Fruit fly (Drosophila melanogaster): Measurements from ENCODE around the gene CG13901.

The CG13901 gene

dm6 chr3L:791251-791991 is 46.2 kb downstream of the CG13901 start (continued):
- peak; percentile 44 for TF ChIP-seq onecut (GFP tag; IDR thresholded peaks at IDR 0.05)
- peak; percentile 35 for TF ChIP-seq Adf1 (GFP tag; IDR thresholded peaks at IDR 0.05)
- no peak; the same call in 1 of the 2 replicates for TF ChIP-seq CG5953 (GFP tag; IDR thresholded peaks at IDR 0.05)
- TF ChIP-seq CG31224 (GFP tag; IDR thresholded peaks at IDR 0.05): peak; percentile 23; the same call in 1 of the 2 replicates
- TF ChIP-seq pum (GFP tag; optimal IDR thresholded peaks at IDR 0.05): peak; percentile 15
- TF ChIP-seq crc (GFP tag; optimal IDR thresholded peaks at IDR 0.05): no peak
- peak; percentile 56 for TF ChIP-seq bcd (GFP tag; optimal IDR thresholded peaks at IDR 0.05)
- peak; percentile 48 for TF ChIP-seq tio (GFP tag; optimal IDR thresholded peaks at IDR 0.05)
- no peak for TF ChIP-seq dati (GFP tag; IDR thresholded peaks at IDR 0.05)
- TF ChIP-seq maf-S (GFP tag; optimal IDR thresholded peaks at IDR 0.05): no peak
- no peak for TF ChIP-seq CG12155 (GFP tag; optimal IDR thresholded peaks at IDR 0.05)
- peak; percentile 11 for TF ChIP-seq CG4820 (GFP tag; optimal IDR thresholded peaks at IDR 0.05)
- TF ChIP-seq CG9215 (GFP tag; IDR thresholded peaks at IDR 0.05): peak; percentile 35; the same call in 1 of the 2 replicates
- no peak for TF ChIP-seq ftz-f1 (GFP tag; optimal IDR thresholded peaks at IDR 0.05)
- peak; percentile 53 for TF ChIP-seq BtbVII (GFP tag; optimal IDR thresholded peaks at IDR 0.05)
- no peak for TF ChIP-seq HLHmδ (GFP tag; optimal IDR thresholded peaks at IDR 0.05)
- TF ChIP-seq CG7372 (GFP tag; IDR thresholded peaks at IDR 0.05): 0 out of 2 replicates have a peak, but pooled peaks have one; percentile 26
- TF ChIP-seq CG1603 (tag; optimal IDR thresholded peaks at IDR 0.05): peak; percentile 73
- peak; percentile 77 for TF ChIP-seq CG11504 (tag; optimal IDR thresholded peaks at IDR 0.05)
- no peak for TF ChIP-seq chm (GFP tag; IDR thresholded peaks at IDR 0.05)
- peak; percentile 0 for TF ChIP-seq HmgZ (tag; optimal IDR thresholded peaks at IDR 0.05)
- no peak for TF ChIP-seq crp (GFP tag; optimal IDR thresholded peaks at IDR 0.05)
- peak; percentile 38 for TF ChIP-seq CG30431 (GFP tag; optimal IDR thresholded peaks at IDR 0.05)

dm6 chr3L:788961-789360 is 48.7 kb downstream of the CG13901 start:
- TF ChIP-seq onecut (GFP tag; IDR thresholded peaks at IDR 0.05) (no peak), sens (GFP tag) (peak; percentile 41), lov (optimal IDR thresholded peaks at IDR 0.05) (no peak), lov (GFP tag; IDR thresholded peaks at IDR 0.05) (no peak), CG11696 (GFP tag; IDR thresholded peaks at IDR 0.05) (no peak), twi (tag; optimal IDR thresholded peaks at IDR 0.05) (peak; percentile 11)

dm6 chr3L:787635-788034 is 50.0 kb downstream of the CG13901 start:
- TF ChIP-seq CG1529 (GFP tag; optimal IDR thresholded peaks at IDR 0.05) (no peak), CG8944 (GFP tag; optimal IDR thresholded peaks at IDR 0.05) (no peak), bowl (GFP tag; IDR thresholded peaks at IDR 0.05) (no peak), CG30431 (GFP tag; optimal IDR thresholded peaks at IDR 0.05) (no peak), chm (GFP tag; IDR thresholded peaks at IDR 0.05) (no peak), ro (GFP tag; IDR thresholded peaks at IDR 0.05) (no peak), Gug (GFP tag; IDR thresholded peaks at IDR 0.05) (no peak), sens (GFP tag) (peak; percentile 74), sr (GFP tag; IDR thresholded peaks at IDR 0.05) (no peak), Dfd (GFP tag; optimal IDR thresholded peaks at IDR 0.05) (no peak), CG31388 (GFP tag; optimal IDR thresholded peaks at IDR 0.05) (no peak), pnt (GFP tag; optimal IDR thresholded peaks at IDR 0.05) (no peak), gem (tag; optimal IDR thresholded peaks at IDR 0.05) (peak; percentile 29), CG15514 (GFP tag; optimal IDR thresholded peaks at IDR 0.05) (no peak), Dref (GFP tag; IDR thresholded peaks at IDR 0.05) (no peak), wek (GFP tag; optimal IDR thresholded peaks at IDR 0.05) (no peak), Xbp1 (GFP tag; optimal IDR thresholded peaks at IDR 0.05) (no peak), yki (optimal IDR thresholded peaks at IDR 0.05) (no peak), CG16815 (GFP tag; optimal IDR thresholded peaks at IDR 0.05) (no peak), knrl (GFP tag; IDR thresholded peaks at IDR 0.05; ENCODE audit: partially characterized antibody) (no peak), Max (GFP tag; optimal IDR thresholded peaks at IDR 0.05) (no peak), CG1602 (GFP tag; optimal IDR thresholded peaks at IDR 0.05) (no peak), CG9797 (GFP tag; optimal IDR thresholded peaks at IDR 0.05) (no peak), esg (GFP tag; conservative IDR thresholded peaks at IDR 0.05) (no peak), gsb-n (tag; optimal IDR thresholded peaks at IDR 0.05) (peak; percentile 8)

All from whole organism, embryonic.